Worm (Caenorhabditis elegans) whole organism, L4 larva: Measurements from ENCODE around the gene taf-12.

Experiments used
- D1046.2 ChIP-seq: fragments of 200-800 bp; sonication (Bioruptor generic); IDR thresholded peaks from 2 replicates; pipeline ENCODE4 v1.3.6; 2022; ENCODE audit warnings: missing genetic modification characterization, missing compliant biosample characterization
- F37D6.2 ChIP-seq: sonication (generic microtip); optimal IDR thresholded peaks from 2 replicates; lab custom pipeline; 2016; ENCODE audit warnings: mild to moderate bottlenecking, missing genetic modification characterization, missing compliant biosample characterization
- F44E2.7 ChIP-seq: fragments of 200-800 bp; sonication (Bioruptor generic); IDR thresholded peaks from 2 replicates; pipeline ENCODE4 v2.1.2; 2022; ENCODE audit warnings: missing genetic modification characterization, missing compliant biosample characterization
- Y105C5A.15 ChIP-seq: fragments of 200-800 bp; sonication (Bioruptor generic); IDR thresholded peaks from 2 replicates; pipeline ENCODE4 v1.3.6; 2022; ENCODE audit warnings: missing genetic modification characterization, missing compliant biosample characterization
- ZK546.5 ChIP-seq, 2 experiments: sonication (generic microtip); optimal IDR thresholded peaks; 2 replicates each; lab custom pipeline; 2017; ENCODE audit warnings: missing biosample characterization in 2 of 2, missing genetic modification characterization in 2 of 2
- aha-1 ChIP-seq: fragments of 150-350 bp; peaks from one replicate; lab custom pipeline; 2014; ENCODE audit warnings: missing biosample characterization, missing genetic modification characterization
- attf-4 ChIP-seq: sonication (generic microtip); optimal IDR thresholded peaks from 3 replicates; lab custom pipeline; 2017; ENCODE audit warnings: missing biosample characterization, missing genetic modification characterization
- ceh-28 ChIP-seq: fragments of 150-350 bp; optimal IDR thresholded peaks from 2 replicates; lab custom pipeline; 2014; ENCODE audit warnings: missing biosample characterization, missing genetic modification reagents, missing genetic modification characterization
- ceh-32 ChIP-seq: sonication (generic microtip); optimal IDR thresholded peaks from 2 replicates; lab custom pipeline; 2016; ENCODE audit warnings: mild to moderate bottlenecking, missing genetic modification characterization, missing compliant biosample characterization; ENCODE audit not compliant: poor library complexity
- ceh-62 ChIP-seq: sonication (generic microtip); optimal IDR thresholded peaks from 2 replicates; lab custom pipeline; 2017; ENCODE audit warnings: missing biosample characterization, missing genetic modification characterization
- ceh-82 ChIP-seq: sonication (generic microtip); optimal IDR thresholded peaks from 2 replicates; lab custom pipeline; 2017; ENCODE audit warnings: missing biosample characterization, missing genetic modification characterization
- ces-1 ChIP-seq: fragments of 150-350 bp; sonication (generic microtip); optimal IDR thresholded peaks from 4 replicates; lab custom pipeline; 2014; ENCODE audit warnings: missing biosample characterization, missing genetic modification reagents, missing genetic modification characterization
- ctbp-1 ChIP-seq: fragments of 200-800 bp; sonication (Bioruptor generic); IDR thresholded peaks from 2 replicates; pipeline ENCODE4 v1.3.6; 2022; ENCODE audit warnings: missing genetic modification reagents, missing genetic modification characterization, missing compliant biosample characterization
- daf-16 ChIP-seq, 3 experiments: sonication (generic microtip); optimal IDR thresholded peaks; 2 replicates each; lab custom pipeline; 2016 to 2017; ENCODE audit warnings: missing genetic modification characterization in 3 of 3, missing genetic modification reagents in 3 of 3, mild to moderate bottlenecking in 2 of 3, missing compliant biosample characterization in 2 of 3, missing biosample characterization in 1 of 3, moderate library complexity in 1 of 3
- daf-8 ChIP-seq: fragments of 200-800 bp; sonication (Bioruptor generic); IDR thresholded peaks from 2 replicates; pipeline ENCODE4 v1.3.6; 2022; ENCODE audit warnings: missing genetic modification characterization, missing compliant biosample characterization
- dmd-6 ChIP-seq: fragments of 200-800 bp; sonication (Bioruptor generic); IDR thresholded peaks from 2 replicates; pipeline ENCODE4 v1.3.6; 2022; ENCODE audit warnings: missing genetic modification reagents, missing genetic modification characterization, missing compliant biosample characterization
- dmd-9 ChIP-seq: fragments of 200-800 bp; sonication (Bioruptor generic); IDR thresholded peaks from 2 replicates; pipeline ENCODE4 v1.3.6; 2022; ENCODE audit warnings: missing genetic modification reagents, missing genetic modification characterization, missing compliant biosample characterization
- egl-43 ChIP-seq: fragments of 200-800 bp; sonication (Bioruptor generic); IDR thresholded peaks from 2 replicates; pipeline ENCODE4 v1.3.6; 2022; ENCODE audit warnings: missing genetic modification reagents, missing genetic modification characterization, missing compliant biosample characterization
- fkh-10 ChIP-seq: fragments of 150-350 bp; optimal IDR thresholded peaks from 2 replicates; lab custom pipeline; 2014; ENCODE audit warnings: missing biosample characterization, missing genetic modification reagents, missing genetic modification characterization
- fos-1 ChIP-seq: fragments of 150-350 bp; optimal IDR thresholded peaks from 2 replicates; lab custom pipeline; 2014; ENCODE audit warnings: missing biosample characterization, missing genetic modification characterization
- hif-1 ChIP-seq, 2 experiments: sonication (generic microtip); optimal IDR thresholded peaks; 2 replicates each; lab custom pipeline; 2016 to 2017; ENCODE audit warnings: missing compliant biosample characterization in 2 of 2, missing genetic modification characterization in 2 of 2, missing genetic modification reagents in 2 of 2, missing genotype in 2 of 2, mild to moderate bottlenecking in 1 of 2
- hlh-30 ChIP-seq: sonication (generic microtip); optimal IDR thresholded peaks from 2 replicates; lab custom pipeline; 2017; ENCODE audit warnings: antibody characterized with exemption, mild to moderate bottlenecking, missing genetic modification characterization, missing compliant biosample characterization; ENCODE audit not compliant: insufficient read depth
- jun-1 ChIP-seq: fragments of 150-350 bp; optimal IDR thresholded peaks from 2 replicates; lab custom pipeline; 2014; ENCODE audit warnings: missing biosample characterization, missing genetic modification reagents, missing genetic modification characterization
- lim-7 ChIP-seq: fragments of 200-800 bp; sonication (Bioruptor generic); IDR thresholded peaks from 2 replicates; pipeline ENCODE4 v1.3.6; 2022; ENCODE audit warnings: missing genetic modification characterization, missing compliant biosample characterization
- lin-1 ChIP-seq: fragments of 200-800 bp; sonication (Bioruptor generic); IDR thresholded peaks from 2 replicates; pipeline ENCODE4 v1.3.6; 2022; ENCODE audit warnings: missing genetic modification reagents, missing genetic modification characterization, missing compliant biosample characterization
- lin-13 ChIP-seq: fragments of 150-350 bp; optimal IDR thresholded peaks from 2 replicates; lab custom pipeline; 2014; ENCODE audit warnings: missing biosample characterization, missing genetic modification reagents, missing genetic modification characterization
- lin-29 ChIP-seq: fragments of 200-800 bp; sonication (Bioruptor generic); IDR thresholded peaks from 2 replicates; pipeline ENCODE4 v1.3.6; 2022; ENCODE audit warnings: missing genetic modification reagents, missing genetic modification characterization, missing compliant biosample characterization
- mep-1 ChIP-seq: fragments of 150-350 bp; sonication (generic microtip); optimal IDR thresholded peaks from 3 replicates; lab custom pipeline; 2014; ENCODE audit warnings: missing biosample characterization, missing genetic modification characterization
- mxl-2 ChIP-seq: fragments of 200-800 bp; sonication (Bioruptor generic); conservative IDR thresholded peaks from 2 replicates; pipeline ENCODE4 v1.3.6; 2022; ENCODE audit warnings: missing genetic modification reagents, missing genetic modification characterization, missing compliant biosample characterization
- mxl-3 ChIP-seq: fragments of 200-800 bp; sonication (Bioruptor generic); optimal IDR thresholded peaks from 2 replicates; lab custom pipeline; 2018; ENCODE audit warnings: mild to moderate bottlenecking, missing genetic modification characterization, missing compliant biosample characterization
- nhr-10 ChIP-seq: fragments of 150-350 bp; optimal IDR thresholded peaks from 2 replicates; lab custom pipeline; 2014; ENCODE audit warnings: missing biosample characterization, missing genetic modification characterization
- nhr-11 ChIP-seq: fragments of 150-350 bp; optimal IDR thresholded peaks from 2 replicates; lab custom pipeline; 2014; ENCODE audit warnings: missing biosample characterization, missing genetic modification characterization
- nhr-237 ChIP-seq: sonication (generic microtip); optimal IDR thresholded peaks from 2 replicates; lab custom pipeline; 2017; ENCODE audit warnings: missing biosample characterization, missing genetic modification characterization
- nhr-25 ChIP-seq: sonication (generic microtip); optimal IDR thresholded peaks from 2 replicates; lab custom pipeline; 2017; ENCODE audit warnings: missing genetic modification characterization, mild to moderate bottlenecking, missing compliant biosample characterization, antibody characterized with exemption, moderate library complexity, borderline replicate concordance; ENCODE audit not compliant: insufficient read depth
- nhr-42 ChIP-seq: fragments of 200-800 bp; sonication (Bioruptor generic); IDR thresholded peaks from 2 replicates; pipeline ENCODE4 v1.3.6; 2022; ENCODE audit warnings: missing genetic modification characterization, missing compliant biosample characterization
- nhr-48 ChIP-seq: sonication (generic microtip); optimal IDR thresholded peaks from 2 replicates; lab custom pipeline; 2016; ENCODE audit warnings: mild to moderate bottlenecking, missing genetic modification characterization, missing compliant biosample characterization
- nhr-6 ChIP-seq: fragments of 150-350 bp; optimal IDR thresholded peaks from 2 replicates; lab custom pipeline; 2014; ENCODE audit warnings: missing biosample characterization, missing genetic modification characterization
- nhr-76 ChIP-seq: fragments of 150-350 bp; optimal IDR thresholded peaks from 2 replicates; lab custom pipeline; 2014; ENCODE audit warnings: missing biosample characterization, missing genetic modification characterization
- nhr-77 ChIP-seq: fragments of 150-350 bp; optimal IDR thresholded peaks from 2 replicates; lab custom pipeline; 2014; ENCODE audit warnings: missing biosample characterization, missing genetic modification characterization
- pha-4 ChIP-seq, 2 experiments: fragments of 150-350 bp in 1 of 2; fragments of 200-800 bp in 1 of 2; sonication (Bioruptor generic) in 1 of 2; IDR thresholded peaks in 1 of 2; optimal IDR thresholded peaks in 1 of 2; 2 replicates each; pipeline versions ENCODE4 v1.3.6 to Lab custom; 2014 to 2022; ENCODE audit warnings: missing genetic modification characterization in 2 of 2, missing genetic modification reagents in 2 of 2, missing biosample characterization in 1 of 2, missing compliant biosample characterization in 1 of 2
- pqm-1 ChIP-seq: sonication (generic microtip); optimal IDR thresholded peaks from 2 replicates; lab custom pipeline; 2017; ENCODE audit warnings: missing biosample characterization, missing genetic modification characterization
- saeg-2 ChIP-seq: fragments of 200-800 bp; sonication (Bioruptor generic); IDR thresholded peaks from 2 replicates; pipeline ENCODE4 v1.3.6; 2022; ENCODE audit warnings: missing genetic modification reagents, missing genetic modification characterization, missing compliant biosample characterization
- sdz-12 ChIP-seq: fragments of 200-800 bp; sonication (Bioruptor generic); optimal IDR thresholded peaks from 2 replicates; lab custom pipeline; 2018; ENCODE audit warnings: mild to moderate bottlenecking, missing genetic modification characterization, missing compliant biosample characterization
- skn-1 ChIP-seq: fragments of 150-350 bp; optimal IDR thresholded peaks from 2 replicates; lab custom pipeline; 2014; ENCODE audit warnings: missing biosample characterization, missing genetic modification characterization
- snpc-4 ChIP-seq: fragments of 150-350 bp; optimal IDR thresholded peaks from 2 replicates; lab custom pipeline; 2014; ENCODE audit warnings: missing biosample characterization, missing genetic modification characterization
- spr-3 ChIP-seq: fragments of 200-800 bp; sonication (Bioruptor generic); optimal IDR thresholded peaks from 2 replicates; lab custom pipeline; 2018; ENCODE audit warnings: mild to moderate bottlenecking, missing genetic modification characterization, missing compliant biosample characterization
- unc-62 ChIP-seq, 3 experiments: fragments of 150-350 bp in 1 of 3; sonication (generic microtip); optimal IDR thresholded peaks in 2 of 3; peaks in 1 of 3; 1 replicate in 1 of 3; 2 replicates in 2 of 3; lab custom pipeline; 2014 to 2017; ENCODE audit warnings: missing biosample characterization in 3 of 3, missing genetic modification characterization in 3 of 3, missing genetic modification reagents in 3 of 3, missing genotype in 1 of 3
- zag-1 ChIP-seq: fragments of 150-350 bp; optimal IDR thresholded peaks from 2 replicates; lab custom pipeline; 2014; ENCODE audit warnings: missing biosample characterization, missing genetic modification characterization
- zfp-2 ChIP-seq: sonication (generic microtip); optimal IDR thresholded peaks from 2 replicates; lab custom pipeline; 2016; ENCODE audit warnings: mild to moderate bottlenecking, missing genetic modification characterization, missing compliant biosample characterization
- zip-11 ChIP-seq: fragments of 200-800 bp; sonication (Bioruptor generic); IDR thresholded peaks from 2 replicates; pipeline ENCODE4 v1.3.6; 2022; ENCODE audit warnings: missing genetic modification characterization, missing compliant biosample characterization
- zip-2 ChIP-seq: fragments of 150-350 bp; optimal IDR thresholded peaks from 2 replicates; lab custom pipeline; 2014; ENCODE audit warnings: missing biosample characterization, missing genetic modification characterization

taf-12 gene

DNA sequence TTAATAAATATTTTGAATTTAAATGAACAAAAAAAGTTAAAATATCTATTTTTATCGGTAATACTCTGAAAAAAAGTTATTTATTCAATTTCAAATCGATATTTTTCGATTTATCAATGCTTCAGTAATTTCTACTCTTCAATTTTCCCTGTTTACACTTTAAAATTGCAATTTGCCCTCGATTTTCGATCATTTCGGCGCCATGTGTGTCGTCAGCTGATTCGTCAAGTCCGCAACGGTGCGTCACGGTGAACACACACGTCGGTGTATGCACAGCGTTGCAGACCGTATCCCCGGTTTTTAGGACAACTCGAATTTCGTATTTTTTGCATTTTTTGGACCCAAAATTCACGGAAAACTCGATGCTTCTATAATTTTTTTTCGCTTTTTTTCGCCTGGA is 45.8 kb downstream of the taf-12 start, which contains the start of gene C18D11.3 (continued):
- no peak for TF ChIP-seq nhr-237 (tag; lab: Kevin White, UChicago)
- no peak for TF ChIP-seq snpc-4
- peak; percentile 90 for TF ChIP-seq mep-1 (tag; lab: Kevin White, UChicago)
- TF ChIP-seq skn-1 (tag; lab: Kevin White, UChicago), result no peak
- peak in 1 of 2 experiments; percentile 76 for TF ChIP-seq hif-1 (tag; optimal IDR thresholded peaks at IDR 0.05; lab: Kevin White, UChicago)
- peak; percentile 99 for TF ChIP-seq aha-1
- no peak for TF ChIP-seq F44E2.7 (GFP tag; lab: Robert Waterston, UW)
- TF ChIP-seq lim-7, result no peak; the same call in 1 of the 2 replicates
- peak; percentile 87 for TF ChIP-seq dmd-6
- no peak for TF ChIP-seq sdz-12 (GFP tag; lab: Kevin White, UChicago)
- TF ChIP-seq nhr-76 (tag; lab: Kevin White, UChicago), result no peak
- TF ChIP-seq ZK546.5 (tag; optimal IDR thresholded peaks at IDR 0.05; lab: Kevin White, UChicago), result no peak
- TF ChIP-seq egl-43 (GFP tag; lab: Robert Waterston, UW), result 0 out of 2 replicates have a peak, but pooled peaks have one; percentile 5
- no peak for TF ChIP-seq ceh-28 (tag; lab: Kevin White, UChicago)
- TF ChIP-seq zip-2 (tag; lab: Kevin White, UChicago), result no peak
- TF ChIP-seq lin-1 (GFP tag; lab: Robert Waterston, UW), result no peak
- peak in 1 of 2 experiments; percentile 97 for TF ChIP-seq unc-62 (GFP tag; optimal IDR thresholded peaks at IDR 0.05 in 1 of 2; lab: Kevin White, UChicago)
- TF ChIP-seq unc-62 (tag; optimal IDR thresholded peaks at IDR 0.05; lab: Kevin White, UChicago), result no peak
- TF ChIP-seq D1046.2 (GFP tag; lab: Robert Waterston, UW), result no peak
- peak; percentile 15 for TF ChIP-seq nhr-25 (tag; lab: Kevin White, UChicago)
- TF ChIP-seq fkh-10 (GFP tag; lab: Kevin White, UChicago), result peak; percentile 27
- TF ChIP-seq lin-29 (GFP tag; lab: Robert Waterston, UW), result 0 out of 2 replicates have a peak, but pooled peaks have one; percentile 48
- TF ChIP-seq attf-4 (tag; lab: Kevin White, UChicago), result no peak
- TF ChIP-seq mxl-3 (GFP tag; lab: Kevin White, UChicago), result peak; percentile 98
- TF ChIP-seq hlh-30, result peak; percentile 99
- no peak for TF ChIP-seq daf-8 (GFP tag; lab: Robert Waterston, UW)
- 0 out of 2 replicates have a peak, but pooled peaks have one; percentile 48 for TF ChIP-seq dmd-9 (GFP tag; lab: Robert Waterston, UW)
- TF ChIP-seq nhr-10 (tag; lab: Kevin White, UChicago), result no peak
- peak; percentile 35 for TF ChIP-seq nhr-6
- TF ChIP-seq daf-16 (GFP tag; optimal IDR thresholded peaks at IDR 0.05; lab: Kevin White, UChicago), result peak in 1 of 2 experiments; percentile 38
- peak; percentile 99 for TF ChIP-seq daf-16 (tag; optimal IDR thresholded peaks at IDR 0.05; lab: Kevin White, UChicago)
- TF ChIP-seq mxl-2 (GFP tag; lab: Robert Waterston, UW), result no peak
- no peak for TF ChIP-seq ces-1 (GFP tag; lab: Kevin White, UChicago)
- TF ChIP-seq ceh-82 (tag; lab: Kevin White, UChicago), result no peak
- no peak for TF ChIP-seq fos-1 (tag; lab: Kevin White, UChicago)
- no peak for TF ChIP-seq ctbp-1 (GFP tag; lab: Robert Waterston, UW)
- peak; percentile 25 for TF ChIP-seq F37D6.2 (tag; lab: Kevin White, UChicago)
- TF ChIP-seq nhr-42, result 0 out of 2 replicates have a peak, but pooled peaks have one; percentile 19
- TF ChIP-seq saeg-2 (GFP tag; lab: Robert Waterston, UW), result no peak
- no peak for TF ChIP-seq zfp-2
- peak; percentile 86 for TF ChIP-seq nhr-77 (tag; lab: Kevin White, UChicago)
- peak; percentile 88 for TF ChIP-seq lin-13 (GFP tag; lab: Kevin White, UChicago)
- TF ChIP-seq zip-11, result no peak
- TF ChIP-seq nhr-48 (tag; lab: Kevin White, UChicago), result no peak
- no peak for TF ChIP-seq pqm-1 (tag; lab: Kevin White, UChicago)
- TF ChIP-seq spr-3 (GFP tag; lab: Kevin White, UChicago), result no peak
- TF ChIP-seq Y105C5A.15, result no peak
- peak; percentile 83 for TF ChIP-seq nhr-11 (tag; lab: Kevin White, UChicago)
- peak; percentile 13; the same call in 1 of the 2 replicates for TF ChIP-seq pha-4 (GFP tag; IDR thresholded peaks at IDR 0.05; lab: Robert Waterston, UW)
- TF ChIP-seq pha-4 (tag; optimal IDR thresholded peaks at IDR 0.05; lab: Kevin White, UChicago), result peak; percentile 21
- TF ChIP-seq ceh-32, result no peak
- TF ChIP-seq ceh-62 (tag; lab: Kevin White, UChicago), result no peak
- TF ChIP-seq jun-1 (tag; lab: Kevin White, UChicago), result no peak
- no peak for TF ChIP-seq zag-1 (tag; lab: Kevin White, UChicago)
